Fruit fly (Drosophila melanogaster) whole organism, prepupa: ENCODE measurements around the gene CG16985.

Experiments
- Blimp-1 ChIP-seq: fragments of 200-800 bp; sonication (Bioruptor generic); optimal IDR thresholded peaks from 3 replicates; lab custom pipeline; 2017; ENCODE audit warnings: missing biosample characterization, missing genetic modification characterization, mild to moderate bottlenecking, moderate library complexity, missing genetic modification reagents
- CG11294 ChIP-seq: fragments of 200-800 bp; sonication (Bioruptor generic); IDR thresholded peaks from 2 replicates; pipeline ENCODE4 v1.3.6; 2022; ENCODE audit warnings: missing biosample characterization, missing genetic modification characterization
- CG11762 ChIP-seq: fragments of 200-800 bp; sonication (Bioruptor generic); optimal IDR thresholded peaks from 3 replicates; lab custom pipeline; 2016; ENCODE audit warnings: missing biosample characterization, missing genetic modification characterization; ENCODE audit not compliant: insufficient read depth
- CG11902 ChIP-seq: fragments of 200-800 bp; sonication (Bioruptor generic); optimal IDR thresholded peaks from 3 replicates; lab custom pipeline; 2016; ENCODE audit warnings: missing biosample characterization, missing genetic modification characterization
- CG15336 ChIP-seq: fragments of 200-800 bp; sonication (Bioruptor generic); IDR thresholded peaks from 2 replicates; pipeline ENCODE4 v1.3.6; 2022; ENCODE audit warnings: missing biosample characterization, missing genetic modification characterization
- CG1621 ChIP-seq: fragments of 200-800 bp; sonication (Bioruptor generic); optimal IDR thresholded peaks from 3 replicates; lab custom pipeline; 2018; ENCODE audit warnings: missing biosample characterization, mild to moderate bottlenecking, missing genetic modification characterization
- CG16779 ChIP-seq: fragments of 200-800 bp; sonication (Bioruptor generic); optimal IDR thresholded peaks from 3 replicates; lab custom pipeline; 2017; ENCODE audit warnings: missing biosample characterization, mild to moderate bottlenecking, missing genetic modification characterization
- CG3032 ChIP-seq: fragments of 200-800 bp; optimal IDR thresholded peaks from 2 replicates; lab custom pipeline; 2019; ENCODE audit warnings: missing biosample characterization, mild to moderate bottlenecking, missing genetic modification characterization, moderate library complexity
- CG32006 ChIP-seq: fragments of 200-800 bp; sonication (Bioruptor generic); optimal IDR thresholded peaks from 3 replicates; lab custom pipeline; 2017; ENCODE audit warnings: missing biosample characterization, mild to moderate bottlenecking, missing genetic modification characterization
- CG3919 ChIP-seq: fragments of 200-800 bp; sonication (Bioruptor generic); optimal IDR thresholded peaks from 3 replicates; lab custom pipeline; 2016; ENCODE audit warnings: missing biosample characterization, missing genetic modification characterization
- CG6163 ChIP-seq: fragments of 200-800 bp; sonication (Bioruptor generic); IDR thresholded peaks from 3 replicates; pipeline ENCODE4 v1.3.6; 2022; ENCODE audit warnings: missing biosample characterization, missing genetic modification characterization
- CG6276 ChIP-seq: fragments of 200-800 bp; sonication (Bioruptor generic); optimal IDR thresholded peaks from 2 replicates; lab custom pipeline; 2017; ENCODE audit warnings: missing biosample characterization, mild to moderate bottlenecking, missing genetic modification characterization
- CG6792 ChIP-seq: fragments of 200-800 bp; sonication (Bioruptor generic); optimal IDR thresholded peaks from 3 replicates; lab custom pipeline; 2016; ENCODE audit warnings: missing biosample characterization, missing genetic modification characterization
- CG6854 ChIP-seq: fragments of 200-800 bp; sonication (Bioruptor generic); optimal IDR thresholded peaks from 2 replicates; lab custom pipeline; 2017; ENCODE audit warnings: missing biosample characterization, mild to moderate bottlenecking, missing genetic modification characterization
- CG7368 ChIP-seq: fragments of 200-800 bp; sonication (Bioruptor generic); optimal IDR thresholded peaks from 3 replicates; lab custom pipeline; 2016; ENCODE audit warnings: missing biosample characterization, missing genetic modification characterization
- CG8119 ChIP-seq: fragments of 200-800 bp; sonication (Bioruptor generic); IDR thresholded peaks from 3 replicates; pipeline ENCODE4 v1.3.6; 2022; ENCODE audit warnings: missing biosample characterization, missing genetic modification characterization
- CG8319 ChIP-seq: fragments of 200-800 bp; sonication (Bioruptor generic); optimal IDR thresholded peaks from 3 replicates; lab custom pipeline; 2016; ENCODE audit warnings: missing biosample characterization, missing genetic modification characterization
- CG8632 ChIP-seq: fragments of 200-800 bp; sonication (Bioruptor generic); optimal IDR thresholded peaks from 3 replicates; lab custom pipeline; 2016; ENCODE audit warnings: missing biosample characterization, missing genetic modification characterization
- CG9139 ChIP-seq: fragments of 200-800 bp; sonication (Bioruptor generic); optimal IDR thresholded peaks from 3 replicates; lab custom pipeline; 2017; ENCODE audit warnings: missing biosample characterization, mild to moderate bottlenecking, missing genetic modification characterization
- Eip75B ChIP-seq: fragments of 200-800 bp; sonication (Bioruptor generic); optimal IDR thresholded peaks from 3 replicates; lab custom pipeline; 2016; ENCODE audit warnings: missing biosample characterization, missing genetic modification characterization
- Eip78C ChIP-seq: fragments of 200-800 bp; sonication (Bioruptor generic); peaks from one replicate; lab custom pipeline; 2016; ENCODE audit warnings: missing biosample characterization, missing genetic modification characterization
- Eip93F ChIP-seq: fragments of 200-800 bp; sonication (Bioruptor generic); optimal IDR thresholded peaks from 2 replicates; lab custom pipeline; 2016; ENCODE audit warnings: missing biosample characterization, mild to moderate bottlenecking, missing genetic modification characterization
- Ets21C ChIP-seq: fragments of 200-800 bp; sonication (Bioruptor generic); optimal IDR thresholded peaks from 3 replicates; lab custom pipeline; 2016; ENCODE audit warnings: missing biosample characterization, missing genetic modification characterization
- Ets96B ChIP-seq: fragments of 200-800 bp; optimal IDR thresholded peaks from 2 replicates; lab custom pipeline; 2019; ENCODE audit warnings: missing biosample characterization, mild to moderate bottlenecking, missing genetic modification characterization, moderate library complexity
- Gug ChIP-seq: fragments of 200-800 bp; sonication (Bioruptor generic); IDR thresholded peaks from 2 replicates; pipeline ENCODE4 v1.3.6; 2022; ENCODE audit warnings: missing biosample characterization, missing genetic modification characterization
- Met ChIP-seq: fragments of 200-800 bp; sonication (Bioruptor generic); optimal IDR thresholded peaks from 3 replicates; lab custom pipeline; 2016; ENCODE audit warnings: missing biosample characterization, missing genetic modification characterization
- OdsH ChIP-seq: fragments of 200-800 bp; sonication (Bioruptor generic); optimal IDR thresholded peaks from 3 replicates; lab custom pipeline; 2016; ENCODE audit warnings: missing biosample characterization, missing genetic modification characterization
- Smox ChIP-seq: fragments of 200-800 bp; sonication (Bioruptor generic); optimal IDR thresholded peaks from 3 replicates; lab custom pipeline; 2016; ENCODE audit warnings: missing biosample characterization, missing genetic modification characterization
- Sox102F ChIP-seq: fragments of 200-800 bp; sonication (Bioruptor generic); optimal IDR thresholded peaks from 2 replicates; lab custom pipeline; 2016; ENCODE audit warnings: missing biosample characterization, mild to moderate bottlenecking, missing genetic modification characterization
- Sox14 ChIP-seq: fragments of 200-800 bp; sonication (Bioruptor generic); optimal IDR thresholded peaks from 3 replicates; lab custom pipeline; 2016; ENCODE audit warnings: missing biosample characterization, missing genetic modification characterization
- achi ChIP-seq: fragments of 200-800 bp; sonication (Bioruptor generic); optimal IDR thresholded peaks from 3 replicates; lab custom pipeline; 2016; ENCODE audit warnings: missing biosample characterization, missing genetic modification characterization
- acj6 ChIP-seq: fragments of 200-800 bp; sonication (Bioruptor generic); optimal IDR thresholded peaks from 3 replicates; lab custom pipeline; 2016; ENCODE audit warnings: missing biosample characterization, missing genetic modification characterization
- dsx ChIP-seq: fragments of 200-800 bp; optimal IDR thresholded peaks from 3 replicates; lab custom pipeline; 2019; ENCODE audit warnings: missing biosample characterization, mild to moderate bottlenecking, missing genetic modification characterization, moderate library complexity; ENCODE audit not compliant: poor library complexity, severe bottlenecking
- eg ChIP-seq: fragments of 200-800 bp; sonication (Bioruptor generic); IDR thresholded peaks from 3 replicates; pipeline ENCODE4 v1.3.6; 2022; ENCODE audit warnings: missing biosample characterization, missing genetic modification characterization
- esn ChIP-seq: fragments of 200-800 bp; sonication (Bioruptor generic); optimal IDR thresholded peaks from 2 replicates; lab custom pipeline; 2016; ENCODE audit warnings: missing biosample characterization, mild to moderate bottlenecking, missing genetic modification characterization, moderate library complexity
- fd59A ChIP-seq: fragments of 200-800 bp; sonication (Bioruptor generic); optimal IDR thresholded peaks from 2 replicates; lab custom pipeline; 2017; ENCODE audit warnings: missing biosample characterization, mild to moderate bottlenecking, missing genetic modification characterization, missing genetic modification reagents
- fd85E ChIP-seq: fragments of 200-800 bp; sonication (Bioruptor generic); optimal IDR thresholded peaks from 3 replicates; lab custom pipeline; 2016; ENCODE audit warnings: missing biosample characterization, missing genetic modification characterization
- net ChIP-seq: fragments of 200-800 bp; sonication (Bioruptor generic); optimal IDR thresholded peaks from 3 replicates; lab custom pipeline; 2016; ENCODE audit warnings: missing biosample characterization, missing genetic modification characterization
- salr ChIP-seq, 2 experiments: fragments of 200-800 bp; sonication (Bioruptor generic); optimal IDR thresholded peaks; 3 replicates each; lab custom pipeline; 2016 to 2018; ENCODE audit warnings: missing biosample characterization in 2 of 2, missing genetic modification characterization in 2 of 2, mild to moderate bottlenecking in 1 of 2
- spab ChIP-seq: fragments of 200-800 bp; sonication (Bioruptor generic); optimal IDR thresholded peaks from 2 replicates; lab custom pipeline; 2017; ENCODE audit warnings: missing biosample characterization, mild to moderate bottlenecking, missing genetic modification characterization, missing genetic modification reagents
- ss ChIP-seq, 2 experiments: fragments of 200-800 bp; sonication (Bioruptor generic); optimal IDR thresholded peaks; 2 replicates in 1 of 2; 3 replicates in 1 of 2; lab custom pipeline; 2017 to 2018; ENCODE audit warnings: mild to moderate bottlenecking in 2 of 2, missing biosample characterization in 2 of 2, missing genetic modification characterization in 2 of 2, moderate library complexity in 1 of 2
- topi ChIP-seq: fragments of 200-800 bp; sonication (Bioruptor generic); optimal IDR thresholded peaks from 3 replicates; lab custom pipeline; 2016; ENCODE audit warnings: missing biosample characterization, missing genetic modification characterization

The CG16985 gene

DNA sequence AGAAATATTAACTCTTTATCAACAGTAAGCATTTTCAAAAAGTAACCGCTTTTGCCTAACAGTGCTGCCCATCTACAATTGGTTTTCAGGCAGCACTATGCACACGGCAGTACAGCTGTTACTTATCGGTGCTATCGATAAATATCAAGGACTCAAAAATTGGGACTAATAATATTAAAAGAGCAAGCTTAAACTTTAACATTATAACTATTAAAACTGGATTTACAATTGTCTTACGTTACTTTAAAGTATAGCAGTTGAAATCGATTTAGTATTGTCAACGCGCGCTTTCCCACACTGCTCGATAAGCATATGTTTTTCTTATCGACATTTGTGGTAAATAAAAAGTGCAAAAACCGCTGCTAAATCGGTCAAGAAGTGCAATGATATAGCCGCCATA, 32.3 kb downstream of the CG16985 start, which contains the start of the genes CG42245 and MEP-1 (continued):
- TF ChIP-seq CG6276 (GFP tag; lab: Kevin White, UChicago): no peak
- no peak for TF ChIP-seq CG9139 (GFP tag; lab: Kevin White, UChicago)
- no peak for TF ChIP-seq fd85E (GFP tag; lab: Kevin White, UChicago)
- TF ChIP-seq Ets96B: peak; percentile 30
- TF ChIP-seq CG11294 (GFP tag; lab: Robert Waterston, UW): no peak
- peak; percentile 30 for TF ChIP-seq CG6792 (GFP tag; lab: Kevin White, UChicago)
- TF ChIP-seq CG6163 (GFP tag; lab: Robert Waterston, UW): no peak
- no peak for TF ChIP-seq CG16779 (tag; lab: Kevin White, UChicago)
- peak; percentile 29 for TF ChIP-seq CG8319 (GFP tag; lab: Kevin White, UChicago)
- TF ChIP-seq CG11902: no peak
- no peak for TF ChIP-seq Gug
- TF ChIP-seq Eip75B (GFP tag; lab: Kevin White, UChicago): peak; percentile 61
- TF ChIP-seq CG8632 (GFP tag; lab: Kevin White, UChicago): peak; percentile 26

- TF ChIP-seq CG6163 (GFP tag; lab: Robert Waterston, UW) (no peak), Met (GFP tag; lab: Kevin White, UChicago) (no peak), CG9139 (GFP tag; lab: Kevin White, UChicago) (peak; percentile 3), Eip78C (GFP tag; lab: Kevin White, UChicago) (peak; percentile 36), CG3032 (tag; lab: Kevin White, UChicago) (no peak), Sox14 (GFP tag; lab: Kevin White, UChicago) (peak; percentile 84), salr (GFP tag; optimal IDR thresholded peaks at IDR 0.05; lab: Kevin White, UChicago) (no peak), dsx (GFP tag; lab: Kevin White, UChicago) (no peak), Eip93F (GFP tag; lab: Kevin White, UChicago) (no peak), achi (GFP tag; lab: Kevin White, UChicago) (no peak)
These were observed 33.1 kb downstream of the CG16985 start for dm6 chr3L:2632048-2632762.

DNA sequence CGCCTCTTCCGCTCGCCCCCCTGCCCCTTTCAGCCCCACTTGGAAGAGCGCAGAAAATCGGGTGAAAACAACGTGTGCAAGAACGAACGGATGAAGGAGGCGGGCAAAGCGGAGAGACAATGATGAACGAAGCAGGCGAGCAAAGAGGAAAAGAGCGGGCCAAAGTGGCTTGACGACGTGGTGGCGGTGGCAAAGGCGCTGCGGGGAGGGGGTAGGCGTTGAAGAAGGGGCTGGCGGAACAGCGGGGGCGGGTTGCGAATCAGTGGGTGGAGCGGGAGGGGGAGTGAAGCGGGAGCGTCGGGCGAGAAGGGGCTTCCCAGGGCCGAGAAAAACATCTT, 33.6 kb downstream of the CG16985 start:
- no peak for TF ChIP-seq CG7368 (GFP tag; lab: Kevin White, UChicago)
- TF ChIP-seq OdsH (GFP tag; lab: Kevin White, UChicago): no peak
- peak; percentile 45; the same call in 1 of the 2 replicates for TF ChIP-seq CG15336 (GFP tag; lab: Robert Waterston, UW)
- TF ChIP-seq CG1621 (tag; lab: Kevin White, UChicago): peak; percentile 9
- no peak for TF ChIP-seq Blimp-1 (GFP tag; lab: Kevin White, UChicago)
- TF ChIP-seq Gug: no peak
- TF ChIP-seq net: peak; percentile 12
- peak; percentile 72 for TF ChIP-seq CG6163 (GFP tag; lab: Robert Waterston, UW)
- no peak for TF ChIP-seq CG8119 (GFP tag; lab: Robert Waterston, UW)
- 0 out of 3 replicates have a peak, but pooled peaks have one; percentile 26 for TF ChIP-seq eg (GFP tag; lab: Robert Waterston, UW)
- peak; percentile 15 for TF ChIP-seq CG3919 (GFP tag; lab: Kevin White, UChicago)
- no peak for TF ChIP-seq Smox (GFP tag; lab: Kevin White, UChicago)

DNA sequence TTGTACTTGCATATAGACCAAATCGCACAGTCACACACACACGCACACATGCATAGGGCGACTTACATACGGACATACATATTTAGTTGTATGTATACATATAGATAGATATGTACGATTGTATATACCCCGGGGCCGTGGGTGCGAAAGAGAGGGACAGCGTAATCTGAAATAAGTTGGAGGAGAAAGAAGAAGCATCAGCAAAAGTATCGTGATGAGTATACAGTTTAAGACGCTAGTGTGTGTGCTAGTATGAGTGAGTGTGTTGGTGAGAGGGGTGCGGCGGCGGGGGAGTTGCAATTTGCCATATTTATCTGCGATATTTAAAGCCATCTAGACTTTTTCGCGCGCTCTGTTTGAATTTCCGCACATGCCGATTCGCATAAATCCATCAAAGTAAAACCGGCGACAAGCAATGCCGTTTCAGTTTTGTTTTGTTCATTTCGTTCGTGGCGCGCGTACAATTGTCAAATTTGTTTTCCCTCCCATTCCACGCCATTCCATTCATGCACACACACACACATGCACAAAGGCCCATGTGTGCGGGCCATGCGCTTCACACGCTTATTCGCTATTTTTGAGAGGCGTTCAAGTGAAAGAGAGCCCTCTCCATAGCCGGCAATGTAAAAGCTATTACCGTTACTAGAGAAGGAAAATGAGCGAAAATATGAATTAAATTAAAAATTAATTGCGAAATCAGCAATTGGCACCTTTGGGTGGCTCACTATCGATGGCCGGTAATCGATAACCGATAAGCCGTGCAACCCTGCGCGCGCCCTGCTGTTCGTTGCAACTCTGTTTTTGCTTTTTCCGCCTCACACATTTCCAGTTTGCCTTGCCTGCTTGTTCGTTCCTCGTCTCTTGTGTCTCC, 36.1 kb downstream of the CG16985 start:
- peak; percentile 93 for TF ChIP-seq CG6163 (GFP tag; lab: Robert Waterston, UW)
- peak; percentile 73 for TF ChIP-seq CG9139 (GFP tag; lab: Kevin White, UChicago)
- TF ChIP-seq topi (GFP tag; lab: Kevin White, UChicago): peak; percentile 87
- peak; percentile 64 for TF ChIP-seq fd85E (GFP tag; lab: Kevin White, UChicago)
- peak; percentile 68 for TF ChIP-seq Ets21C
- peak; percentile 16 for TF ChIP-seq spab (GFP tag; lab: Kevin White, UChicago)
- TF ChIP-seq CG11762 (GFP tag; lab: Kevin White, UChicago): peak; percentile 46
- TF ChIP-seq CG3919 (GFP tag; lab: Kevin White, UChicago): peak; percentile 83
- TF ChIP-seq acj6 (GFP tag; lab: Kevin White, UChicago): peak; percentile 81
- peak; percentile 88 for TF ChIP-seq esn (GFP tag; lab: Kevin White, UChicago)
- TF ChIP-seq Sox102F (GFP tag; lab: Kevin White, UChicago): peak; percentile 86
- TF ChIP-seq CG7368 (GFP tag; lab: Kevin White, UChicago): peak; percentile 61
- peak; percentile 46 to 79 for TF ChIP-seq ss (GFP tag; optimal IDR thresholded peaks at IDR 0.05; lab: Kevin White, UChicago)
- peak; percentile 87 for TF ChIP-seq Met (GFP tag; lab: Kevin White, UChicago)
- TF ChIP-seq CG1621 (tag; lab: Kevin White, UChicago): peak; percentile 68
- peak; percentile 87 for TF ChIP-seq CG6854 (GFP tag; lab: Kevin White, UChicago)
- TF ChIP-seq fd59A (GFP tag; lab: Kevin White, UChicago): peak; percentile 52
- TF ChIP-seq CG32006 (GFP tag; lab: Kevin White, UChicago): peak; percentile 34
